Worm (Caenorhabditis elegans): ENCODE data around the gene oac-37.

- TF ChIP-seq pqm-1 (tag; optimal IDR thresholded peaks at IDR 0.05) (no peak), nhr-77 (tag; optimal IDR thresholded peaks at IDR 0.05) (no peak), ama-1 (optimal IDR thresholded peaks at IDR 0.05) (no peak), mep-1 (tag; optimal IDR thresholded peaks at IDR 0.05) (no peak), lin-39 (tag; optimal IDR thresholded peaks at IDR 0.05) (no peak), unc-62 (GFP tag; optimal IDR thresholded peaks at IDR 0.05) (no peak), lin-14 (GFP tag; optimal IDR thresholded peaks at IDR 0.05) (no peak), sptf-1 (tag; optimal IDR thresholded peaks at IDR 0.05) (no peak), isw-1 (GFP tag; IDR thresholded peaks at IDR 0.05) (no peak), blmp-1 (tag; optimal IDR thresholded peaks at IDR 0.05) (no peak)
Observed at ce11 chrIV:14119327-14119726, 26.4 kb upstream of the oac-37 start.
